Worm (Caenorhabditis elegans) whole organism, L3 larva: ENCODE data around the gene sss-1.

ENCODE experiments used
- R02D3.7 ChIP-seq: fragments of 150-350 bp; optimal IDR thresholded peaks from 2 replicates; lab custom pipeline; 2014; ENCODE audit warnings: missing biosample characterization, missing genetic modification characterization
- ceh-16 ChIP-seq: sonication (generic microtip); optimal IDR thresholded peaks from 2 replicates; lab custom pipeline; 2017; ENCODE audit warnings: missing biosample characterization, missing genetic modification characterization
- egl-27 ChIP-seq: sonication (generic microtip); optimal IDR thresholded peaks from 4 replicates; lab custom pipeline; 2017; ENCODE audit warnings: missing biosample characterization, missing genetic modification reagents, missing genetic modification characterization
- lsy-12 ChIP-seq: sonication (generic microtip); optimal IDR thresholded peaks from 2 replicates; lab custom pipeline; 2016; ENCODE audit warnings: mild to moderate bottlenecking, missing genetic modification characterization, missing compliant biosample characterization
- nhr-76 ChIP-seq: fragments of 150-350 bp; sonication (generic microtip); optimal IDR thresholded peaks from 5 replicates; lab custom pipeline; 2014; ENCODE audit warnings: missing biosample characterization, missing genetic modification characterization
- pha-4 ChIP-seq: fragments of 150-350 bp; optimal IDR thresholded peaks from 2 replicates; lab custom pipeline; 2014; ENCODE audit warnings: missing biosample characterization, missing genetic modification reagents, missing genetic modification characterization
- snpc-4 ChIP-seq: fragments of 150-350 bp; optimal IDR thresholded peaks from 2 replicates; lab custom pipeline; 2014; ENCODE audit warnings: missing biosample characterization, missing genetic modification characterization
- unc-39 ChIP-seq: sonication (generic microtip); optimal IDR thresholded peaks from 4 replicates; lab custom pipeline; 2017; ENCODE audit warnings: missing biosample characterization, missing genetic modification characterization
- zag-1 ChIP-seq: fragments of 150-350 bp; optimal IDR thresholded peaks from 2 replicates; lab custom pipeline; 2014; ENCODE audit warnings: missing biosample characterization, missing genetic modification characterization

DNA sequence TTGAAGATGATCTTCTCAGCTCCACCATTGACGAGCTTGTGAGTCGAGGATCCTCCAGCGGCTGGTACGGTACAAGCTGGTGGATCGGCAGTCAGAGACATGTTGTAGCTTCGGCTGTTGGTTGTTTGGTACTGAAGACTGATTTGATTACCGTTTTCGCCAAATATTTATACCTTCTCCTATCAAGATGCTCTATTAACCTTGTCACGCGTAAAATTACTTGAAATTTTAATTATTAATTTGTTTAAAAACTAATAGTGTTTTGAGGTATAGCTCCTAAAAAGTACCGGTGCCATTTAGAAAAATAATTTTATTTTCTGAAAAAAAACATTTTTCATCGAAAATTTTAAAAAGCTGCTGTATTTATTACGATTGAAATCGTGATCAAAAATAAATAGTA is 42.6 kb downstream of the sss-1 start, which contains the start of gene ssp-10:
- no peak for TF ChIP-seq unc-39
- no peak for TF ChIP-seq snpc-4 (tag; lab: Kevin White, UChicago)
- no peak for TF ChIP-seq pha-4 (tag; lab: Kevin White, UChicago)
- no peak for TF ChIP-seq R02D3.7 (tag; lab: Kevin White, UChicago)
- no peak for TF ChIP-seq zag-1 (tag; lab: Kevin White, UChicago)
- no peak for TF ChIP-seq nhr-76 (tag; lab: Kevin White, UChicago)
- no peak for TF ChIP-seq ceh-16 (tag; lab: Kevin White, UChicago)
- TF ChIP-seq egl-27 (tag; lab: Kevin White, UChicago) = no peak
- TF ChIP-seq lsy-12 (tag; lab: Kevin White, UChicago) = no peak
